Fruit fly (Drosophila melanogaster) whole organism, embryonic: ENCODE measurements around the gene Gr33a.

Experiments
- Blimp-1 ChIP-seq: fragments of 200-800 bp; sonication (Bioruptor generic); optimal IDR thresholded peaks from 3 replicates; lab custom pipeline; 2018; ENCODE audit warnings: missing biosample characterization, missing genetic modification characterization, mild to moderate bottlenecking, moderate library complexity, missing genetic modification reagents
- CG10209 ChIP-seq: fragments of 200-800 bp; sonication (Bioruptor generic); optimal IDR thresholded peaks from 3 replicates; lab custom pipeline; 2017; ENCODE audit warnings: missing biosample characterization, mild to moderate bottlenecking, missing genetic modification characterization, missing genetic modification reagents
- CG10366 ChIP-seq: fragments of 200-800 bp; sonication (Bioruptor generic); IDR thresholded peaks from 2 replicates; pipeline ENCODE4 v1.3.6; 2022; ENCODE audit warnings: missing biosample characterization, missing genetic modification characterization
- CG10979 ChIP-seq: fragments of 200-800 bp; sonication (Bioruptor generic); optimal IDR thresholded peaks from 2 replicates; lab custom pipeline; 2018; ENCODE audit warnings: missing biosample characterization, mild to moderate bottlenecking, missing genetic modification characterization, moderate library complexity
- CG11085 ChIP-seq: fragments of 200-800 bp; sonication (Bioruptor generic); IDR thresholded peaks from 2 replicates; pipeline ENCODE4 v1.3.6; 2022; ENCODE audit warnings: missing biosample characterization, missing genetic modification characterization
- CG11093 ChIP-seq: fragments of 200-800 bp; sonication (Bioruptor generic); IDR thresholded peaks from 3 replicates; pipeline ENCODE4 v1.3.6; 2022; ENCODE audit warnings: missing biosample characterization, missing genetic modification characterization
- CG11504 ChIP-seq: fragments of 200-800 bp; sonication (Bioruptor generic); optimal IDR thresholded peaks from 3 replicates; lab custom pipeline; 2019; ENCODE audit warnings: missing biosample characterization, mild to moderate bottlenecking, missing genetic modification characterization, moderate library complexity
- CG12942 ChIP-seq: fragments of 200-800 bp; sonication (Bioruptor generic); optimal IDR thresholded peaks from 3 replicates; lab custom pipeline; 2016; ENCODE audit warnings: missing biosample characterization, missing genetic modification characterization
- CG16863 ChIP-seq: fragments of 200-800 bp; sonication (Bioruptor generic); optimal IDR thresholded peaks from 3 replicates; lab custom pipeline; 2016; ENCODE audit warnings: missing biosample characterization, missing genetic modification characterization
- CG17361 ChIP-seq: fragments of 200-800 bp; sonication (Bioruptor generic); IDR thresholded peaks from 3 replicates; pipeline ENCODE4 v1.3.6; 2022; ENCODE audit warnings: missing biosample characterization, missing genetic modification characterization
- CG17829 ChIP-seq: fragments of 200-800 bp; optimal IDR thresholded peaks from 2 replicates; lab custom pipeline; 2019; ENCODE audit warnings: missing biosample characterization, mild to moderate bottlenecking, missing genetic modification characterization, moderate library complexity
- CG18262 ChIP-seq: fragments of 200-800 bp; optimal IDR thresholded peaks from 3 replicates; lab custom pipeline; 2019; ENCODE audit warnings: missing biosample characterization, mild to moderate bottlenecking, missing genetic modification characterization, moderate library complexity
- CG31441 ChIP-seq: fragments of 200-800 bp; sonication (Bioruptor generic); IDR thresholded peaks from 2 replicates; pipeline ENCODE4 v1.3.6; 2022; ENCODE audit warnings: missing biosample characterization, missing genetic modification characterization
- CG32532 ChIP-seq: fragments of 200-800 bp; sonication (Bioruptor generic); IDR thresholded peaks from 2 replicates; pipeline ENCODE4 v1.3.6; 2022; ENCODE audit warnings: missing biosample characterization, missing genetic modification characterization
- CG5953 ChIP-seq: fragments of 200-800 bp; sonication (Bioruptor generic); IDR thresholded peaks from 2 replicates; pipeline ENCODE4 v1.3.6; 2022; ENCODE audit warnings: missing biosample characterization, missing genetic modification characterization
- CG8388 ChIP-seq: fragments of 200-800 bp; sonication (Bioruptor generic); optimal IDR thresholded peaks from 2 replicates; lab custom pipeline; 2019; ENCODE audit warnings: missing biosample characterization, mild to moderate bottlenecking, missing genetic modification characterization, moderate library complexity
- CG9437 ChIP-seq: fragments of 200-800 bp; sonication (Bioruptor generic); optimal IDR thresholded peaks from 2 replicates; lab custom pipeline; 2018; ENCODE audit warnings: missing biosample characterization, mild to moderate bottlenecking, missing genetic modification characterization
- CrebB ChIP-seq: fragments of 200-800 bp; sonication (Bioruptor generic); optimal IDR thresholded peaks from 3 replicates; lab custom pipeline; 2018; ENCODE audit warnings: missing biosample characterization, mild to moderate bottlenecking, missing genetic modification characterization
- Dfd ChIP-seq, 2 experiments: fragments of >200 bp; optimal IDR thresholded peaks; 2 replicates each; lab custom pipeline; 2017; ENCODE audit warnings: missing biosample characterization in 2 of 2, missing genetic modification characterization in 2 of 2
- Dip2 ChIP-seq: fragments of 200-800 bp; sonication (Bioruptor generic); IDR thresholded peaks from 2 replicates; pipeline ENCODE4 v1.3.6; 2022; ENCODE audit warnings: missing biosample characterization, missing genetic modification characterization
- Doc3 ChIP-seq: fragments of 200-800 bp; sonication (Bioruptor generic); IDR thresholded peaks from 3 replicates; pipeline ENCODE4 v1.3.6; 2022; ENCODE audit warnings: missing biosample characterization, missing genetic modification characterization; ENCODE audit not compliant: partially characterized antibody
- Elba2 ChIP-seq: fragments of 200-800 bp; sonication (Bioruptor generic); optimal IDR thresholded peaks from 3 replicates; lab custom pipeline; 2016; ENCODE audit warnings: missing biosample characterization, missing genetic modification characterization
- H2.0 ChIP-seq: fragments of 200-800 bp; sonication (Bioruptor generic); IDR thresholded peaks from 2 replicates; pipeline ENCODE4 v1.3.6; 2022; ENCODE audit warnings: missing biosample characterization, missing genetic modification characterization
- Hey ChIP-seq: fragments of 200-800 bp; sonication (Bioruptor generic); optimal IDR thresholded peaks from 3 replicates; lab custom pipeline; 2018; ENCODE audit warnings: missing biosample characterization, mild to moderate bottlenecking, missing genetic modification characterization
- Hr78 ChIP-seq, 2 experiments: fragments of 200-800 bp in 1 of 2; fragments of >200 bp in 1 of 2; sonication (Bioruptor generic) in 1 of 2; optimal IDR thresholded peaks; 2 replicates each; lab custom pipeline; 2017 to 2019; ENCODE audit warnings: missing biosample characterization in 2 of 2, missing genetic modification characterization in 2 of 2, mild to moderate bottlenecking in 1 of 2, moderate library complexity in 1 of 2
- Hsf ChIP-seq: fragments of 200-800 bp; sonication (Bioruptor generic); optimal IDR thresholded peaks from 3 replicates; lab custom pipeline; 2016; ENCODE audit warnings: missing biosample characterization, missing genetic modification characterization
- Myb ChIP-seq: fragments of 200-800 bp; sonication (Bioruptor generic); optimal IDR thresholded peaks from 2 replicates; lab custom pipeline; 2016; ENCODE audit warnings: missing biosample characterization, missing genetic modification characterization
- Ptx1 ChIP-seq: fragments of 200-800 bp; sonication (Bioruptor generic); IDR thresholded peaks from 2 replicates; pipeline ENCODE4 v1.3.6; 2022; ENCODE audit warnings: missing biosample characterization, missing genetic modification characterization
- Stat92E ChIP-seq, 3 experiments: fragments of >200 bp in 2 of 3; fragments of 200-800 bp in 1 of 3; sonication (Bioruptor generic) in 1 of 3; optimal IDR thresholded peaks; 2 replicates each; lab custom pipeline; 2017 to 2019; ENCODE audit warnings: missing biosample characterization in 3 of 3, missing genetic modification characterization in 3 of 3, mild to moderate bottlenecking in 1 of 3, moderate library complexity in 1 of 3
- Xbp1 ChIP-seq: fragments of 200-800 bp; sonication (Bioruptor generic); optimal IDR thresholded peaks from 3 replicates; lab custom pipeline; 2016; ENCODE audit warnings: missing biosample characterization, mild to moderate bottlenecking, missing genetic modification characterization
- YL-1 ChIP-seq: fragments of 200-800 bp; sonication (Bioruptor generic); optimal IDR thresholded peaks from 3 replicates; lab custom pipeline; 2017; ENCODE audit warnings: missing biosample characterization, mild to moderate bottlenecking, missing genetic modification characterization
- al ChIP-seq: fragments of 200-800 bp; sonication (Bioruptor generic); IDR thresholded peaks from 2 replicates; pipeline ENCODE4 v1.3.6; 2022; ENCODE audit warnings: missing biosample characterization, missing genetic modification characterization
- bsh ChIP-seq, 2 experiments: fragments of 200-800 bp; sonication (Bioruptor generic); optimal IDR thresholded peaks; 2 replicates each; lab custom pipeline; 2017 to 2018; ENCODE audit warnings: mild to moderate bottlenecking in 2 of 2, missing biosample characterization in 2 of 2, missing genetic modification characterization in 2 of 2, moderate library complexity in 1 of 2
- cas ChIP-seq: fragments of 200-800 bp; sonication (Bioruptor generic); IDR thresholded peaks from 2 replicates; pipeline ENCODE4 v1.3.6; 2022; ENCODE audit warnings: missing biosample characterization, missing genetic modification characterization
- disco-r ChIP-seq: fragments of 200-800 bp; sonication (Bioruptor generic); optimal IDR thresholded peaks from 2 replicates; lab custom pipeline; 2016; ENCODE audit warnings: missing biosample characterization, missing genetic modification characterization
- dmrt11E ChIP-seq: fragments of 200-800 bp; sonication (Bioruptor generic); optimal IDR thresholded peaks from 3 replicates; lab custom pipeline; 2018; ENCODE audit warnings: missing biosample characterization, mild to moderate bottlenecking, missing genetic modification characterization, moderate library complexity
- fd3F ChIP-seq: fragments of 200-800 bp; sonication (Bioruptor generic); optimal IDR thresholded peaks from 2 replicates; lab custom pipeline; 2018; ENCODE audit warnings: missing biosample characterization, mild to moderate bottlenecking, missing genetic modification characterization, moderate library complexity
- gem ChIP-seq: fragments of 200-800 bp; sonication (Bioruptor generic); optimal IDR thresholded peaks from 2 replicates; lab custom pipeline; 2019; ENCODE audit warnings: missing biosample characterization, mild to moderate bottlenecking, missing genetic modification characterization, moderate library complexity
- inv ChIP-seq: fragments of 200-800 bp; sonication (Bioruptor generic); IDR thresholded peaks from 2 replicates; pipeline ENCODE4 v1.3.6; 2022; ENCODE audit warnings: missing biosample characterization, missing genetic modification characterization; ENCODE audit not compliant: partially characterized antibody
- lmd ChIP-seq: fragments of 200-800 bp; sonication (Bioruptor generic); IDR thresholded peaks from 2 replicates; pipeline ENCODE4 v1.3.6; 2022; ENCODE audit warnings: missing biosample characterization, missing genetic modification characterization
- lola ChIP-seq, 3 experiments: fragments of >200 bp in 2 of 3; fragments of 200-800 bp in 1 of 3; sonication (Bioruptor generic) in 1 of 3; optimal IDR thresholded peaks; 2 replicates each; lab custom pipeline; 2017 to 2019; ENCODE audit warnings: missing biosample characterization in 3 of 3, missing genetic modification characterization in 3 of 3, mild to moderate bottlenecking in 1 of 3, moderate library complexity in 1 of 3
- nau ChIP-seq: fragments of 200-800 bp; sonication (Bioruptor generic); optimal IDR thresholded peaks from 3 replicates; lab custom pipeline; 2017; ENCODE audit warnings: missing biosample characterization, mild to moderate bottlenecking, missing genetic modification characterization, missing genetic modification reagents
- nmo ChIP-seq: fragments of 200-800 bp; sonication (Bioruptor generic); optimal IDR thresholded peaks from 2 replicates; lab custom pipeline; 2018; ENCODE audit warnings: missing biosample characterization, mild to moderate bottlenecking, missing genetic modification characterization, moderate library complexity
- org-1 ChIP-seq: fragments of 200-800 bp; sonication (Bioruptor generic); optimal IDR thresholded peaks from 2 replicates; lab custom pipeline; 2017; ENCODE audit warnings: missing biosample characterization, missing genetic modification characterization
- pfk ChIP-seq: fragments of 200-800 bp; sonication (Bioruptor generic); optimal IDR thresholded peaks from 2 replicates; lab custom pipeline; 2018; ENCODE audit warnings: missing biosample characterization, mild to moderate bottlenecking, missing genetic modification characterization, moderate library complexity
- phol ChIP-seq: fragments of 200-800 bp; sonication (Bioruptor generic); optimal IDR thresholded peaks from 3 replicates; lab custom pipeline; 2018; ENCODE audit warnings: missing biosample characterization, mild to moderate bottlenecking, missing genetic modification characterization, moderate library complexity
- pzg ChIP-seq: fragments of 200-800 bp; sonication (Bioruptor generic); optimal IDR thresholded peaks from 3 replicates; lab custom pipeline; 2018; ENCODE audit warnings: missing biosample characterization, mild to moderate bottlenecking, missing genetic modification characterization, moderate library complexity
- run ChIP-seq: fragments of 200-800 bp; sonication (Bioruptor generic); optimal IDR thresholded peaks from 3 replicates; lab custom pipeline; 2018; ENCODE audit warnings: missing biosample characterization, mild to moderate bottlenecking, missing genetic modification characterization
- vvl ChIP-seq: fragments of 200-800 bp; sonication (Bioruptor generic); IDR thresholded peaks from 2 replicates; pipeline ENCODE4 v1.3.6; 2022; ENCODE audit warnings: missing biosample characterization, missing genetic modification characterization
- zfh2 ChIP-seq: fragments of 200-800 bp; sonication (Bioruptor generic); optimal IDR thresholded peaks from 2 replicates; lab custom pipeline; 2016; ENCODE audit warnings: missing biosample characterization, missing genetic modification characterization

Gene Gr33a

DNA sequence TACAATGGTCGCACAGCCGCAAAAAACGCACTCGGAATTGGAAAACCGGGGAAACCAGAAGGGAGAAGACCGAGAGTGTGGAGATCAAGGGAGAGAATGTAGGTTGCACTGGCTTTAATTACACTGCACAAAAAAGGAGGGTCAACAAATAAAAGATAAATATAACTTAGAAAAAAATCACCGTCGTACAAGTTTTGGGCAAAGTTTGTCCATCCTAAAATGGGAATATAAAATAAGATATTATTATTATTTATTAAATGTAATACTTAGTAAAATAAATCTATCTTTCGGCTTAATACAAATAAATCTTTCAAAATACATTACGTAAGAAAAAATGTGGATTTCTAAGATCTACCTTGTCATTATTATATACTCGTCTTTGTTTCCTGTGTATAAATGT is 22.0 kb upstream of the Gr33a start:
- TF ChIP-seq YL-1: no peak
- TF ChIP-seq Stat92E (GFP tag; optimal IDR thresholded peaks at IDR 0.05; lab: Kevin White, UChicago): no peak
- peak; percentile 21 for TF ChIP-seq nmo
- peak; percentile 58 for TF ChIP-seq CG18262 (tag; lab: Kevin White, UChicago)
- TF ChIP-seq CG16863: no peak
- TF ChIP-seq pfk (GFP tag; lab: Kevin White, UChicago): no peak
- peak; percentile 37 for TF ChIP-seq Blimp-1
- no peak for TF ChIP-seq pzg (GFP tag; lab: Kevin White, UChicago)
- no peak for TF ChIP-seq Xbp1 (GFP tag; lab: Kevin White, UChicago)
- no peak for TF ChIP-seq fd3F
- no peak for TF ChIP-seq Doc3 (GFP tag; lab: Robert Waterston, UW)
- TF ChIP-seq CG17361: peak; percentile 36; the same call in 1 of the 3 replicates
- no peak for TF ChIP-seq Elba2 (GFP tag; lab: Kevin White, UChicago)
- no peak for TF ChIP-seq H2.0 (GFP tag; lab: Robert Waterston, UW)
- TF ChIP-seq run (tag; lab: Kevin White, UChicago): no peak
- peak in 1 of 3 experiments; percentile 31 for TF ChIP-seq lola (GFP tag; optimal IDR thresholded peaks at IDR 0.05; lab: Kevin White, UChicago)
- no peak for TF ChIP-seq disco-r (GFP tag; lab: Kevin White, UChicago)
- TF ChIP-seq CG10366 (GFP tag; lab: Robert Waterston, UW): no peak
- TF ChIP-seq Hey (tag; lab: Kevin White, UChicago): no peak
- TF ChIP-seq CG32532 (GFP tag; lab: Robert Waterston, UW): no peak
- 0 out of 2 replicates have a peak, but pooled peaks have one; percentile 31 for TF ChIP-seq CG31441 (GFP tag; lab: Robert Waterston, UW)
- no peak for TF ChIP-seq nau
- no peak for TF ChIP-seq zfh2
- no peak for TF ChIP-seq CG5953
- TF ChIP-seq al (GFP tag; lab: Robert Waterston, UW): no peak
- TF ChIP-seq CG10979 (tag; lab: Kevin White, UChicago): peak; percentile 56
- peak; percentile 13 for TF ChIP-seq CG17829 (tag; lab: Kevin White, UChicago)
- TF ChIP-seq Hr78 (GFP tag; optimal IDR thresholded peaks at IDR 0.05; lab: Kevin White, UChicago): no peak
- no peak for TF ChIP-seq CG11093 (GFP tag; lab: Robert Waterston, UW)
- TF ChIP-seq vvl: no peak
- TF ChIP-seq Dfd (GFP tag; optimal IDR thresholded peaks at IDR 0.05; lab: Kevin White, UChicago): no peak
- no peak for TF ChIP-seq Ptx1
- TF ChIP-seq CrebB (tag; lab: Kevin White, UChicago): no peak
- no peak for TF ChIP-seq CG10209 (GFP tag; lab: Kevin White, UChicago)
- peak; percentile 8 for TF ChIP-seq dmrt11E
- TF ChIP-seq lmd (GFP tag; lab: Robert Waterston, UW): no peak
- TF ChIP-seq Dip2 (GFP tag; lab: Robert Waterston, UW): no peak
- TF ChIP-seq org-1 (GFP tag; lab: Kevin White, UChicago): no peak
- TF ChIP-seq CG12942: no peak
- no peak for TF ChIP-seq cas (GFP tag; lab: Robert Waterston, UW)
- no peak for TF ChIP-seq Myb
- peak; percentile 29 for TF ChIP-seq gem (tag; lab: Kevin White, UChicago)
- no peak for TF ChIP-seq inv (GFP tag; lab: Robert Waterston, UW)
- TF ChIP-seq CG11085 (GFP tag; lab: Robert Waterston, UW): no peak
- TF ChIP-seq CG9437: no peak
- peak in 1 of 2 experiments; percentile 12 for TF ChIP-seq bsh (GFP tag; optimal IDR thresholded peaks at IDR 0.05; lab: Kevin White, UChicago)
- peak; percentile 0 for TF ChIP-seq CG8388 (GFP tag; lab: Kevin White, UChicago)
- TF ChIP-seq CG11504 (tag; lab: Kevin White, UChicago): peak; percentile 16
- TF ChIP-seq Hsf (GFP tag; lab: Kevin White, UChicago): no peak
- peak; percentile 44 for TF ChIP-seq phol (tag; lab: Kevin White, UChicago)
